Worm (Caenorhabditis elegans) whole organism, young adult: ENCODE data around the gene hpo-8.

Source experiments
- F49E8.2 ChIP-seq: sonication (generic microtip); optimal IDR thresholded peaks from 3 replicates; lab custom pipeline; 2017; ENCODE audit warnings: missing genetic modification characterization, mild to moderate bottlenecking, missing compliant biosample characterization, antibody characterized with exemption, moderate library complexity; ENCODE audit not compliant: insufficient read depth
- ama-1 ChIP-seq, 3 experiments: fragments of 150-350 bp in 1 of 3; sonication (generic microtip) in 2 of 3; optimal IDR thresholded peaks; 2 replicates each; lab custom pipeline; 2014 to 2018; ENCODE audit warnings: missing biosample characterization in 2 of 3, missing genetic modification characterization in 2 of 3, missing genetic modification reagents in 2 of 3
- aptf-2 ChIP-seq: fragments of 200-800 bp; sonication (Bioruptor generic); conservative IDR thresholded peaks from 2 replicates; pipeline ENCODE4 v1.3.6; 2022; ENCODE audit warnings: missing genetic modification reagents, missing genetic modification characterization, missing compliant biosample characterization
- ceh-58 ChIP-seq: fragments of 200-800 bp; sonication (Bioruptor generic); IDR thresholded peaks from 2 replicates; pipeline ENCODE4 v1.3.6; 2022; ENCODE audit warnings: missing genetic modification characterization, missing compliant biosample characterization
- dox-1 ChIP-seq: fragments of 200-800 bp; sonication (Bioruptor generic); IDR thresholded peaks from 2 replicates; pipeline ENCODE4 v1.3.6; 2022; ENCODE audit warnings: missing genetic modification reagents, missing genetic modification characterization, missing compliant biosample characterization

ce11 chrV:6882452-6882939 lies 43.4 kb downstream of the hpo-8 start:
- TF ChIP-seq F49E8.2 (tag; lab: Kevin White, UChicago) = no peak
- no peak for TF ChIP-seq aptf-2 (GFP tag; lab: Robert Waterston, UW)
- TF ChIP-seq ama-1 (optimal IDR thresholded peaks at IDR 0.05; lab: Kevin White, UChicago) = no peak
- no peak for TF ChIP-seq ama-1 (GFP tag; optimal IDR thresholded peaks at IDR 0.05; lab: Kevin White, UChicago)
- no peak for TF ChIP-seq dox-1 (GFP tag; lab: Robert Waterston, UW)
- TF ChIP-seq ceh-58 = no peak
